Worm (Caenorhabditis elegans): ENCODE data around the gene plx-2.

The plx-2 gene

DNA sequence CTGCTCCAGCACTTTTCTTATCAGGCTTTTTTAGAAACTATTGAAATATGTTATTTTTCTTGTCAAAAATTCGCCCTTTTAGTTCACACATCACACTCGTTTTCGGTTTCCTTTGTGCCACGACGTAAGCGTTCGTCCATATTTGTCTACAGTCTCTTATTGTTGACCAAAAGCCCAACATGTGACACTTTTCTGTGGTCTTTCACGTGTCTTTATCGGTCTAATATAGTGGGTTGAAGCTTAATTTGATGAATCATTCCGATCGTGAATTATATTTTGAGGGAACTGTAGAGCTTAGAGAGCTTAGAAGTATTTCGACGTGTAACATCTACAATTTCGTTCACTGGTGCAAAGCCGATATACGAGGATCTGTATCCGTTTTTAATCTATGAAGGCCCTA is 20.4 kb downstream of the plx-2 start:
- no peak for TF ChIP-seq tra-4 (tag; optimal IDR thresholded peaks at IDR 0.05)
- TF ChIP-seq ets-7 (tag; optimal IDR thresholded peaks at IDR 0.05), result no peak
- no peak for TF ChIP-seq tbx-11 (GFP tag; IDR thresholded peaks at IDR 0.05)
- TF ChIP-seq sea-1 (GFP tag; conservative IDR thresholded peaks at IDR 0.05), result no peak
- no peak for TF ChIP-seq ceh-13 (GFP tag; optimal IDR thresholded peaks at IDR 0.05)
- TF ChIP-seq hmg-4 (GFP tag; optimal IDR thresholded peaks at IDR 0.05), result no peak
- no peak for TF ChIP-seq tbx-37 (GFP tag; conservative IDR thresholded peaks at IDR 0.05)
- no peak for TF ChIP-seq B0310.2 (tag; optimal IDR thresholded peaks at IDR 0.05)
- no peak for TF ChIP-seq F13C5.2 (tag; optimal IDR thresholded peaks at IDR 0.05)
- TF ChIP-seq aly-1 (tag; optimal IDR thresholded peaks at IDR 0.05), result no peak
- no peak for TF ChIP-seq hnd-1 (tag; optimal IDR thresholded peaks at IDR 0.05)
- TF ChIP-seq ceh-36 (tag; optimal IDR thresholded peaks at IDR 0.05), result no peak
- TF ChIP-seq hmbx-1 (tag; optimal IDR thresholded peaks at IDR 0.05), result no peak
- no peak for TF ChIP-seq ama-1 (optimal IDR thresholded peaks at IDR 0.05)
- no peak for TF ChIP-seq scrt-1 (GFP tag; IDR thresholded peaks at IDR 0.05)
- no peak for TF ChIP-seq flt-1 (GFP tag; IDR thresholded peaks at IDR 0.05)
- no peak for TF ChIP-seq pes-1 (GFP tag; IDR thresholded peaks at IDR 0.05)

DNA sequence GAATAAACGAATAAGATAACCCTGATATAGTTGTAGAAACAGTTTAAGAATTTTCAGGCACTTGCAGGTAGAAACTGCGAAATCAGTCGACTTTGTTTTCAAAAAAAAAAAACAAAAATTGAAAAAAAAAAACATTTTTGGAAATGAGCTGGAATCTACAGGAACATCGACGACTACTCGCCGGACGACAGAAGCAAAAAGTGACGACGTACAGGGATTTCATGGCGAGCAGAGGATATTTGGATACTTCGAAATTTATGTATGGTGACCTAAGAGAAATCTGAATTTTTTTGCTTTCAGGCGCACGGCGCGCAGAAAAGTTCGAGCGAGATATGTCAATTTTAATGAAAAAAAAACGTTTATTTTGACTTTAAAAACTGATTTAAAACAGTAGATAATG is 23.6 kb downstream of the plx-2 start:
- no peak for TF ChIP-seq tbx-37 (GFP tag; conservative IDR thresholded peaks at IDR 0.05)
- TF ChIP-seq tbx-11 (GFP tag; IDR thresholded peaks at IDR 0.05), result no peak
- TF ChIP-seq ceh-36 (tag; optimal IDR thresholded peaks at IDR 0.05), result no peak
- TF ChIP-seq scrt-1 (GFP tag; IDR thresholded peaks at IDR 0.05), result no peak
- TF ChIP-seq hmbx-1 (tag; optimal IDR thresholded peaks at IDR 0.05), result no peak
- no peak for TF ChIP-seq F13C5.2 (tag; optimal IDR thresholded peaks at IDR 0.05)
- TF ChIP-seq tra-4 (tag; optimal IDR thresholded peaks at IDR 0.05), result no peak
- TF ChIP-seq ets-7 (tag; optimal IDR thresholded peaks at IDR 0.05), result no peak
- no peak for TF ChIP-seq flt-1 (GFP tag; IDR thresholded peaks at IDR 0.05)
- TF ChIP-seq hnd-1 (tag; optimal IDR thresholded peaks at IDR 0.05), result no peak
- TF ChIP-seq hmg-4 (GFP tag; optimal IDR thresholded peaks at IDR 0.05), result no peak

DNA sequence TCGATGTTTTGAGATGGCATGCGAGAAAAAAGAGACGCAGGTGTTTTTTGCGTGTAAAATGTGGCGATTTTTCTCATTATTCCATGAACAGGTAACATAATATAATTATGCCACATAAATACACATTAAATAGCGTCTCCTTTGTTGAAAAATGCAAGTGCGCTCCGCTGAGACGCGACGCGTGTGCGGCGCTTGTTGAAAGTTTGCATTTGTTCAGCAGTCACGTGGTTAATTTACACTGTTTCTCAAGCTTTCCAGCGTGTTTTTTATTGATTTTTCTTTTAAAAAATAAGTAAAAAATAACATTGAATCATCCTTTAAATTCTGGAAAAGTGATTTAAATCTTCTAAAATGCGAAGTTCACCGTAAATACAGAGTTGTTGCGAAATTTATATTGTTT is 25.1 kb downstream of the plx-2 start:
- TF ChIP-seq F13C5.2 (tag; optimal IDR thresholded peaks at IDR 0.05) (peak; percentile 1), B0310.2 (tag; optimal IDR thresholded peaks at IDR 0.05) (no peak), ceh-36 (tag; optimal IDR thresholded peaks at IDR 0.05) (no peak), sea-1 (GFP tag; conservative IDR thresholded peaks at IDR 0.05) (no peak), pes-1 (GFP tag; IDR thresholded peaks at IDR 0.05) (0 out of 2 replicates have a peak, but pooled peaks have one; percentile 3), tbx-11 (GFP tag; IDR thresholded peaks at IDR 0.05) (no peak), scrt-1 (GFP tag; IDR thresholded peaks at IDR 0.05) (no peak), tra-4 (tag; optimal IDR thresholded peaks at IDR 0.05) (no peak), hmg-4 (GFP tag; optimal IDR thresholded peaks at IDR 0.05) (no peak), aly-1 (tag; optimal IDR thresholded peaks at IDR 0.05) (no peak), hnd-1 (tag; optimal IDR thresholded peaks at IDR 0.05) (no peak), ets-7 (tag; optimal IDR thresholded peaks at IDR 0.05) (no peak), flt-1 (GFP tag; IDR thresholded peaks at IDR 0.05) (no peak), tbx-37 (GFP tag; conservative IDR thresholded peaks at IDR 0.05) (no peak)

DNA sequence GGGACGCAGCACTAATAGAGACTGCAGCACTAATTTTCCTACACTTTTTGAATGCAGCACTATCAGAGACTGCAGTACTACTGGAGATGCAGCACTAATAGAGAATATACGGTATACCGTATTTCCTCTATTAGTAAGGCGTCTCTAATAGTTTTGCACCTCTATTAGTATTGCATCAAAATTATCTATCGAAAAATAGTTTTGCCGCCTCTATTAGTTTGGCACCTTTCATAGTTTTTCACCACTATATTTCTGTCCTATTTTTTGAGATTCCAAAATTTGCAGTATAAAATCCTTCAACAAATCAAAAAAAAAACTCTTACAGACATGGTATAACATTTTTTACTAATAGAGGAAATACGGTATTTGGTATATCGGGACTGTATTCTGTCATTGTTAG is 30.9 kb downstream of the plx-2 start:
- TF ChIP-seq aly-1 (tag; optimal IDR thresholded peaks at IDR 0.05) (no peak), F13C5.2 (tag; optimal IDR thresholded peaks at IDR 0.05) (no peak), hnd-1 (tag; optimal IDR thresholded peaks at IDR 0.05) (no peak), ama-1 (optimal IDR thresholded peaks at IDR 0.05) (no peak), ets-7 (tag; optimal IDR thresholded peaks at IDR 0.05) (no peak), flt-1 (GFP tag; IDR thresholded peaks at IDR 0.05) (no peak), pes-1 (GFP tag; IDR thresholded peaks at IDR 0.05) (no peak), tbx-11 (GFP tag; IDR thresholded peaks at IDR 0.05) (no peak), B0310.2 (tag; optimal IDR thresholded peaks at IDR 0.05) (no peak), ceh-13 (GFP tag; optimal IDR thresholded peaks at IDR 0.05) (no peak), sea-1 (GFP tag; conservative IDR thresholded peaks at IDR 0.05) (no peak), hmg-4 (GFP tag; optimal IDR thresholded peaks at IDR 0.05) (no peak), hmbx-1 (tag; optimal IDR thresholded peaks at IDR 0.05) (no peak)

DNA sequence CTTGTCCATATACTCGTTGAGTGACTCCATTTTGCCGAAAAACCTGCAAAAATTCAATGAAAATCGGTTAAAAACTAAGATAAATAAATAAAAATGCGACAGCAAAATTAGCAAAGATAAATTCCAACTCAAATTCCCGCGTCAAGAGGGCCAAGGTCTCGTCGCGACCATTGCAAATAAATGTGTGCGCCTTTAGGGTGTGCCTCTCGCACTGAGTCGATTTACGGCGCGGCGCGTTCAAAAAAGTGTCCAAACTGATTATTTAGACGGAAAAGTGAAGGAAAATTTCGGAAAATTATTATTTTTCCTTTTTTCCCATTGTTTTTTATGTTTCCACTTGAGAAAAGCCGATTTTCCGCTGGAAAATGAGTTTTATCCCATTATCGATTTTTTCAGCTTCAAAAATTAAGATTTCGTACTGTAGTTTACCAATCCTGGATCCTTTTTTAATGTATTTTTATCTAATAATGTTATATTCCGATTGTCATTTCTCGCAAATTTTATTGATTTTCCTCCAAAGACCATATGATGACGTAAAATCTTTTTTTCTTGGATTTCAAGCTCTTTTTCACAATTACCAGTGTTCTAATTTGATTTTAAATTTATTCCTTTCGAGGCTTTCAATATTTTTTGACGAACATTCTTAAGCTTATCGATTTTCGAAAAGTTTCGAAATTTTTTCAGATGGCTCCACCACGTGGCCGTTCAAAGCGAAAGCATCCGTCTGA is 34.5 kb downstream of the plx-2 start, which contains the start of the genes kbp-3 and nurf-1:
Gene kbp-3, minus strand, starts transcription at position 43 of the 728 bp plus-strand sequence.
Gene nurf-1, plus strand, starts transcription at position 678 of the 728 bp plus-strand sequence.
- TF ChIP-seq tbx-11 (GFP tag; IDR thresholded peaks at IDR 0.05), result 0 out of 2 replicates have a peak, but pooled peaks have one; percentile 9
- TF ChIP-seq tbx-37 (GFP tag; conservative IDR thresholded peaks at IDR 0.05), result no peak
- no peak for TF ChIP-seq hnd-1 (tag; optimal IDR thresholded peaks at IDR 0.05)
- TF ChIP-seq aly-1 (tag; optimal IDR thresholded peaks at IDR 0.05), result no peak
- TF ChIP-seq ceh-36 (tag; optimal IDR thresholded peaks at IDR 0.05), result no peak
- no peak for TF ChIP-seq hmbx-1 (tag; optimal IDR thresholded peaks at IDR 0.05)
- no peak for TF ChIP-seq ceh-13 (GFP tag; optimal IDR thresholded peaks at IDR 0.05)
- TF ChIP-seq F13C5.2 (tag; optimal IDR thresholded peaks at IDR 0.05), result peak; percentile 4
- no peak for TF ChIP-seq ets-7 (tag; optimal IDR thresholded peaks at IDR 0.05)
- peak; percentile 29 for TF ChIP-seq hmg-4 (GFP tag; optimal IDR thresholded peaks at IDR 0.05)

DNA sequence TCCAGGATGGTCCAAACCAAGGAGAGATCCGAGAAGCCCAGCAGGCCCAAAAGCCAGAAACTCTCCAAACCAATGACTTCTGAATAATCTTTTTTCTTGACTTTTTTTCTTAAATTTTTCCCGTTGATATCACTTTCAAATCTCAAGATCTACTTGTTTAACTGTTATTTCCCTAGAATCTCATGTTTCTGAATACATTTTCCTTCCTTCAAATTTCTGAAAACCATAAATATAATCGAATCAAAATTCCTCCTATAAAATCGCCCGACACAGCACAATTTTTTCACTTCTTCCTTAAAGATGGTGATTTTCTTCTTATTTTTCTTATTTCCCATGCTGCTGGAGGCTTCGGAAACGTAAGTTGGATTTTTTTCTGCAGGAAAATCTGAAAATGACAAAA is 36.5 kb downstream of the plx-2 start, which contains the start of gene F26H11.8:
Gene F26H11.8, plus strand, starts transcription at position 301 of the 400 bp plus-strand sequence.
- no peak for TF ChIP-seq flt-1 (GFP tag; IDR thresholded peaks at IDR 0.05)

DNA sequence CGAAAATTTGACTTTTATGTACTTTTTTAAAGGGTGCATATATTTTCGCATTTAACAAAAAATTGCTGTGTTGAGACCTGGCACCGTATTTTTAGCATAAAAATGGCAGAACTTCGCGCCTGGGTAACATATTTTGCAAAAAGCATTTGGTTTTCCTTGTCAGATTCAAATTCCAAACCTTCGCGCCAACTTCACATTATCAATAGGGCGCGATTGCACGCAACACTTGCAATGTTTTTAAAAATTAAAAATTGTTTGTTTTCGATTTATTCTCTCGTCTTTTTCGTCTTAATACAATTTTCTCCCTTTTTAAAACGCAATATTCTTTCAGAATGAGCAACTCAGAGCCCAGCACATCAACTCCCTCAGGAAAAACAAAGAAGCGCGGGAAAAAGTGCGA is 41.0 kb downstream of the plx-2 start, which contains the start of gene mes-2:
Gene mes-2, plus strand, starts transcription at position 330 of the 400 bp plus-strand sequence.
- no peak for TF ChIP-seq hnd-1 (tag; optimal IDR thresholded peaks at IDR 0.05)
- TF ChIP-seq B0310.2 (tag; optimal IDR thresholded peaks at IDR 0.05), result no peak
- no peak for TF ChIP-seq tra-4 (tag; optimal IDR thresholded peaks at IDR 0.05)
- peak; percentile 66 for TF ChIP-seq F13C5.2 (tag; optimal IDR thresholded peaks at IDR 0.05)
- no peak for TF ChIP-seq flt-1 (GFP tag; IDR thresholded peaks at IDR 0.05)
